Fruit fly (Drosophila melanogaster) whole organism, embryonic: ENCODE data around the gene CG1785.

Experiments
- Blimp-1 ChIP-seq: fragments of 200-800 bp; sonication (Bioruptor generic); optimal IDR thresholded peaks from 3 replicates; lab custom pipeline; 2018; ENCODE audit warnings: missing biosample characterization, missing genetic modification characterization, mild to moderate bottlenecking, moderate library complexity, missing genetic modification reagents
- CG10979 ChIP-seq: fragments of 200-800 bp; sonication (Bioruptor generic); optimal IDR thresholded peaks from 2 replicates; lab custom pipeline; 2018; ENCODE audit warnings: missing biosample characterization, mild to moderate bottlenecking, missing genetic modification characterization, moderate library complexity
- CG11504 ChIP-seq: fragments of 200-800 bp; sonication (Bioruptor generic); optimal IDR thresholded peaks from 3 replicates; lab custom pipeline; 2019; ENCODE audit warnings: missing biosample characterization, mild to moderate bottlenecking, missing genetic modification characterization, moderate library complexity
- CG13424 ChIP-seq: fragments of 200-800 bp; sonication (Bioruptor generic); optimal IDR thresholded peaks from 2 replicates; lab custom pipeline; 2019; ENCODE audit warnings: missing biosample characterization, mild to moderate bottlenecking, missing genetic modification characterization, moderate library complexity
- CG14710 ChIP-seq: fragments of 200-800 bp; sonication (Bioruptor generic); optimal IDR thresholded peaks from 3 replicates; lab custom pipeline; 2019; ENCODE audit warnings: missing biosample characterization, mild to moderate bottlenecking, missing genetic modification characterization, moderate library complexity
- CG14860 ChIP-seq: fragments of 200-800 bp; sonication (Bioruptor generic); IDR thresholded peaks from 3 replicates; pipeline ENCODE4 v1.3.6; 2022; ENCODE audit warnings: missing biosample characterization, missing genetic modification characterization; ENCODE audit not compliant: partially characterized antibody
- CG16813 ChIP-seq: fragments of 200-800 bp; sonication (Bioruptor generic); IDR thresholded peaks from 3 replicates; pipeline ENCODE4 v1.3.6; 2022; ENCODE audit warnings: missing biosample characterization, missing genetic modification characterization; ENCODE audit not compliant: partially characterized antibody
- CG17361 ChIP-seq: fragments of 200-800 bp; sonication (Bioruptor generic); IDR thresholded peaks from 3 replicates; pipeline ENCODE4 v1.3.6; 2022; ENCODE audit warnings: missing biosample characterization, missing genetic modification characterization
- CG1792 ChIP-seq: fragments of 200-800 bp; sonication (Bioruptor generic); optimal IDR thresholded peaks from 2 replicates; lab custom pipeline; 2016; ENCODE audit warnings: missing biosample characterization, missing genetic modification characterization
- CG18262 ChIP-seq: fragments of 200-800 bp; optimal IDR thresholded peaks from 3 replicates; lab custom pipeline; 2019; ENCODE audit warnings: missing biosample characterization, mild to moderate bottlenecking, missing genetic modification characterization, moderate library complexity
- CG18476 ChIP-seq: fragments of 200-800 bp; sonication (Bioruptor generic); optimal IDR thresholded peaks from 2 replicates; lab custom pipeline; 2016; ENCODE audit warnings: missing biosample characterization, mild to moderate bottlenecking, missing genetic modification characterization
- CG2678 ChIP-seq: fragments of 200-800 bp; sonication (Bioruptor generic); optimal IDR thresholded peaks from 3 replicates; lab custom pipeline; 2019; ENCODE audit warnings: missing biosample characterization, mild to moderate bottlenecking, missing genetic modification characterization, moderate library complexity
- CG2712 ChIP-seq: fragments of 200-800 bp; optimal IDR thresholded peaks from 3 replicates; lab custom pipeline; 2019; ENCODE audit warnings: missing biosample characterization, mild to moderate bottlenecking, missing genetic modification characterization, moderate library complexity
- CG31441 ChIP-seq: fragments of 200-800 bp; sonication (Bioruptor generic); IDR thresholded peaks from 2 replicates; pipeline ENCODE4 v1.3.6; 2022; ENCODE audit warnings: missing biosample characterization, missing genetic modification characterization
- CG3163 ChIP-seq: fragments of 200-800 bp; sonication (Bioruptor generic); optimal IDR thresholded peaks from 3 replicates; lab custom pipeline; 2016; ENCODE audit warnings: missing biosample characterization, missing genetic modification characterization
- CG6791 ChIP-seq: fragments of 200-800 bp; sonication (Bioruptor generic); IDR thresholded peaks from 3 replicates; pipeline ENCODE4 v1.3.6; 2022; ENCODE audit warnings: missing biosample characterization, missing genetic modification characterization; ENCODE audit not compliant: partially characterized antibody
- CG7839 ChIP-seq: fragments of 200-800 bp; sonication (Bioruptor generic); optimal IDR thresholded peaks from 3 replicates; lab custom pipeline; 2018; ENCODE audit warnings: missing biosample characterization, mild to moderate bottlenecking, missing genetic modification characterization, moderate library complexity
- CkIIα-i1 ChIP-seq: fragments of 200-800 bp; sonication (Bioruptor generic); IDR thresholded peaks from 2 replicates; pipeline ENCODE4 v1.3.6; 2022; ENCODE audit warnings: missing biosample characterization, missing genetic modification characterization
- D ChIP-seq, 2 experiments: fragments of 200-800 bp in 1 of 2; fragments of >200 bp in 1 of 2; sonication (Bioruptor generic) in 1 of 2; optimal IDR thresholded peaks; 2 replicates in 1 of 2; 3 replicates in 1 of 2; lab custom pipeline; 2017; ENCODE audit warnings: mild to moderate bottlenecking in 1 of 2, missing biosample characterization in 1 of 2, missing genetic modification characterization in 1 of 2, missing genetic modification reagents in 1 of 2
- D19A ChIP-seq: fragments of 200-800 bp; optimal IDR thresholded peaks from 3 replicates; lab custom pipeline; 2019; ENCODE audit warnings: missing biosample characterization, mild to moderate bottlenecking, missing genetic modification characterization, moderate library complexity
- D19B ChIP-seq: fragments of 200-800 bp; sonication (Bioruptor generic); optimal IDR thresholded peaks from 2 replicates; lab custom pipeline; 2017; ENCODE audit warnings: missing biosample characterization, mild to moderate bottlenecking, missing genetic modification characterization
- Drgx ChIP-seq: fragments of 200-800 bp; sonication (Bioruptor generic); IDR thresholded peaks from 2 replicates; pipeline ENCODE4 v1.3.6; 2022; ENCODE audit warnings: missing biosample characterization, missing genetic modification characterization
- HLH4C ChIP-seq: fragments of 200-800 bp; sonication (Bioruptor generic); IDR thresholded peaks from 3 replicates; pipeline ENCODE4 v1.3.6; 2022; ENCODE audit warnings: missing biosample characterization, missing genetic modification characterization; ENCODE audit not compliant: partially characterized antibody
- Hr51 ChIP-seq, 2 experiments: fragments of 200-800 bp; sonication (Bioruptor generic); optimal IDR thresholded peaks; 2 replicates in 1 of 2; 3 replicates in 1 of 2; lab custom pipeline; 2016 to 2018; ENCODE audit warnings: missing biosample characterization in 2 of 2, missing genetic modification characterization in 2 of 2, mild to moderate bottlenecking in 1 of 2, moderate library complexity in 1 of 2
- Oli ChIP-seq: fragments of 200-800 bp; sonication (Bioruptor generic); optimal IDR thresholded peaks from 2 replicates; lab custom pipeline; 2018; ENCODE audit warnings: missing biosample characterization, mild to moderate bottlenecking, missing genetic modification characterization, moderate library complexity
- Rfx ChIP-seq: fragments of 200-800 bp; sonication (Bioruptor generic); IDR thresholded peaks from 2 replicates; pipeline ENCODE4 v1.3.6; 2022; ENCODE audit warnings: missing biosample characterization, missing genetic modification characterization
- Sox100B ChIP-seq: fragments of 200-800 bp; sonication (Bioruptor generic); optimal IDR thresholded peaks from 3 replicates; lab custom pipeline; 2018; ENCODE audit warnings: missing biosample characterization, mild to moderate bottlenecking, missing genetic modification characterization
- Sox102F ChIP-seq: fragments of 200-800 bp; sonication (Bioruptor generic); optimal IDR thresholded peaks from 2 replicates; lab custom pipeline; 2018; ENCODE audit warnings: missing biosample characterization, mild to moderate bottlenecking, missing genetic modification characterization, moderate library complexity
- Ssrp ChIP-seq: fragments of 200-800 bp; sonication (Bioruptor generic); optimal IDR thresholded peaks from 2 replicates; lab custom pipeline; 2018; ENCODE audit warnings: missing biosample characterization, mild to moderate bottlenecking, missing genetic modification characterization, moderate library complexity
- Taf1 ChIP-seq: fragments of 200-800 bp; sonication (Bioruptor generic); IDR thresholded peaks from 2 replicates; pipeline ENCODE4 v1.3.6; 2022; ENCODE audit warnings: missing biosample characterization, missing genetic modification characterization
- bbx ChIP-seq: fragments of 200-800 bp; sonication (Bioruptor generic); IDR thresholded peaks from 2 replicates; pipeline ENCODE4 v1.3.6; 2022; ENCODE audit warnings: missing biosample characterization, missing genetic modification characterization; ENCODE audit not compliant: partially characterized antibody
- bsh ChIP-seq, 2 experiments: fragments of 200-800 bp; sonication (Bioruptor generic); optimal IDR thresholded peaks; 2 replicates each; lab custom pipeline; 2017 to 2018; ENCODE audit warnings: mild to moderate bottlenecking in 2 of 2, missing biosample characterization in 2 of 2, missing genetic modification characterization in 2 of 2, moderate library complexity in 1 of 2
- chif ChIP-seq, 2 experiments: fragments of 200-800 bp; sonication (Bioruptor generic); optimal IDR thresholded peaks; 3 replicates each; lab custom pipeline; 2016; ENCODE audit warnings: missing biosample characterization in 2 of 2, missing genetic modification characterization in 2 of 2
- croc ChIP-seq: fragments of 200-800 bp; sonication (Bioruptor generic); conservative IDR thresholded peaks from 3 replicates; pipeline ENCODE4 v1.3.6; 2022; ENCODE audit warnings: missing biosample characterization, missing genetic modification characterization
- dm ChIP-seq: fragments of 200-800 bp; sonication (Bioruptor generic); optimal IDR thresholded peaks from 3 replicates; lab custom pipeline; 2016; ENCODE audit warnings: missing biosample characterization, missing genetic modification characterization
- dmrt99B ChIP-seq: fragments of 200-800 bp; sonication (Bioruptor generic); optimal IDR thresholded peaks from 2 replicates; lab custom pipeline; 2018; ENCODE audit warnings: missing biosample characterization, mild to moderate bottlenecking, missing genetic modification characterization, moderate library complexity
- gem ChIP-seq: fragments of 200-800 bp; sonication (Bioruptor generic); optimal IDR thresholded peaks from 2 replicates; lab custom pipeline; 2019; ENCODE audit warnings: missing biosample characterization, mild to moderate bottlenecking, missing genetic modification characterization, moderate library complexity
- grau ChIP-seq: fragments of 200-800 bp; optimal IDR thresholded peaks from 3 replicates; lab custom pipeline; 2019; ENCODE audit warnings: missing biosample characterization, mild to moderate bottlenecking, missing genetic modification characterization, moderate library complexity
- grn ChIP-seq: fragments of 200-800 bp; sonication (Bioruptor generic); optimal IDR thresholded peaks from 3 replicates; lab custom pipeline; 2017; ENCODE audit warnings: missing biosample characterization, missing genetic modification characterization
- inv ChIP-seq: fragments of 200-800 bp; sonication (Bioruptor generic); IDR thresholded peaks from 2 replicates; pipeline ENCODE4 v1.3.6; 2022; ENCODE audit warnings: missing biosample characterization, missing genetic modification characterization; ENCODE audit not compliant: partially characterized antibody
- mld ChIP-seq: fragments of 200-800 bp; sonication (Bioruptor generic); IDR thresholded peaks from 3 replicates; pipeline ENCODE4 v1.3.6; 2022; ENCODE audit warnings: missing biosample characterization, missing genetic modification characterization; ENCODE audit not compliant: partially characterized antibody
- nmo ChIP-seq: fragments of 200-800 bp; sonication (Bioruptor generic); optimal IDR thresholded peaks from 2 replicates; lab custom pipeline; 2018; ENCODE audit warnings: missing biosample characterization, mild to moderate bottlenecking, missing genetic modification characterization, moderate library complexity
- phol ChIP-seq: fragments of 200-800 bp; sonication (Bioruptor generic); optimal IDR thresholded peaks from 3 replicates; lab custom pipeline; 2018; ENCODE audit warnings: missing biosample characterization, mild to moderate bottlenecking, missing genetic modification characterization, moderate library complexity
- row ChIP-seq: fragments of 200-800 bp; sonication (Bioruptor generic); IDR thresholded peaks from 3 replicates; pipeline ENCODE4 v1.3.6; 2022; ENCODE audit warnings: missing biosample characterization, missing genetic modification characterization
- vnd ChIP-seq: fragments of 200-800 bp; sonication (Bioruptor generic); IDR thresholded peaks from 3 replicates; pipeline ENCODE4 v1.3.6; 2022; ENCODE audit warnings: missing biosample characterization, missing genetic modification characterization; ENCODE audit not compliant: partially characterized antibody

The CG1785 gene

DNA sequence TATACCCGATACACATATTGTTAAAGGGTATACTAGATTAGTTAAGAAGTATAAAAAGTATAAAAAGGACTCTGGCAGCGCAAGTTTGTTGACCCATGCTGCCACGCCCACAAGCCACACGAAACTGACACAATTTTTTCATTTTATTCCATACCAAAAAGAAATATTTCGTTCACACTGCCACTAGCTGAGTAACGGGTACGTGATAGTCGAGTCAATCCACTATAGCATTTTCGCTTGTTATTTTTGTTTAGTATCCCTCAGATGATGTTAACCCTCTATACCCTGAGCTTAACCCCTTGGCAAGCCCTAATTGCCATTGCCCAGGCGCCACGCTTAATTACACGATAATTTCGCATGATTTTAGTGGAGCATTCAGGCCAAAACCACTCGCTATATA is 32.2 kb downstream of the CG1785 start:
- 0 out of 3 replicates have a peak, but pooled peaks have one; percentile 46 for TF ChIP-seq mld
- 0 out of 3 replicates have a peak, but pooled peaks have one; percentile 56 for TF ChIP-seq CG6791 (GFP tag; lab: Robert Waterston, UW)
- TF ChIP-seq inv (GFP tag; lab: Robert Waterston, UW), result peak; percentile 15; the same call in 1 of the 2 replicates
- TF ChIP-seq vnd (GFP tag; lab: Robert Waterston, UW), result 0 out of 3 replicates have a peak, but pooled peaks have one; percentile 31
- 0 out of 3 replicates have a peak, but pooled peaks have one; percentile 24 for TF ChIP-seq CG14860 (GFP tag; lab: Robert Waterston, UW)
- no peak for TF ChIP-seq Taf1 (GFP tag; lab: Robert Waterston, UW)
- TF ChIP-seq dm, result no peak
- TF ChIP-seq HLH4C (GFP tag; lab: Robert Waterston, UW), result peak; percentile 57; the same call in 2 of the 3 replicates
- peak; percentile 52 for TF ChIP-seq CG16813 (GFP tag; lab: Robert Waterston, UW)
- TF ChIP-seq, all 482 proteins: peak for 7

dm6 chrX:8747627-8748026 is 32.9 kb downstream of the CG1785 start:
- TF ChIP-seq CG3163 (GFP tag; lab: Kevin White, UChicago), result no peak
- peak; percentile 42 for TF ChIP-seq nmo
- TF ChIP-seq CG17361 (GFP tag; lab: Robert Waterston, UW), result 0 out of 3 replicates have a peak, but pooled peaks have one; percentile 16
- TF ChIP-seq CG11504, result peak; percentile 21
- TF ChIP-seq Sox100B, result peak; percentile 22
- peak; percentile 36 for TF ChIP-seq dmrt99B (tag; lab: Kevin White, UChicago)
- peak; percentile 6 for TF ChIP-seq Oli
- peak; percentile 14 for TF ChIP-seq Ssrp (tag; lab: Kevin White, UChicago)
- TF ChIP-seq phol (tag; lab: Kevin White, UChicago), result peak; percentile 15
- TF ChIP-seq grau, result peak; percentile 13
- peak; percentile 36 for TF ChIP-seq CG2712 (tag; lab: Kevin White, UChicago)
- no peak for TF ChIP-seq Rfx
- TF ChIP-seq gem (tag; lab: Kevin White, UChicago), result peak; percentile 47
- TF ChIP-seq CG2678, result peak; percentile 20
- TF ChIP-seq D19A (tag; lab: Kevin White, UChicago), result peak; percentile 2
- no peak for TF ChIP-seq chif (GFP tag; optimal IDR thresholded peaks at IDR 0.05; lab: Kevin White, UChicago)
- TF ChIP-seq CkIIα-i1, result no peak
- TF ChIP-seq bbx (GFP tag; lab: Robert Waterston, UW), result no peak
- TF ChIP-seq Sox102F (GFP tag; lab: Kevin White, UChicago), result peak; percentile 1
- TF ChIP-seq CG18262 (tag; lab: Kevin White, UChicago), result peak; percentile 45
- 0 out of 3 replicates have a peak, but pooled peaks have one; percentile 16 for TF ChIP-seq row (GFP tag; lab: Robert Waterston, UW)
- TF ChIP-seq CG1792, result no peak
- peak; percentile 11 for TF ChIP-seq grn (GFP tag; lab: Kevin White, UChicago)
- TF ChIP-seq bsh (GFP tag; optimal IDR thresholded peaks at IDR 0.05; lab: Kevin White, UChicago), result peak in 1 of 2 experiments; percentile 38
- TF ChIP-seq Drgx (GFP tag; lab: Robert Waterston, UW), result 0 out of 2 replicates have a peak, but pooled peaks have one; percentile 17
- 0 out of 2 replicates have a peak, but pooled peaks have one; percentile 20 for TF ChIP-seq CG31441 (GFP tag; lab: Robert Waterston, UW)
- peak; percentile 32 for TF ChIP-seq CG10979 (tag; lab: Kevin White, UChicago)
- TF ChIP-seq croc (GFP tag; lab: Robert Waterston, UW), result 0 out of 3 replicates have a peak, but pooled peaks have one; percentile 14
- TF ChIP-seq Hr51 (GFP tag; optimal IDR thresholded peaks at IDR 0.05; lab: Kevin White, UChicago), result peak in 1 of 2 experiments; percentile 12
- TF ChIP-seq D (optimal IDR thresholded peaks at IDR 0.05; lab: Kevin White, UChicago), result no peak
- no peak for TF ChIP-seq D (GFP tag; optimal IDR thresholded peaks at IDR 0.05; lab: Kevin White, UChicago)
- TF ChIP-seq Blimp-1 (GFP tag; lab: Kevin White, UChicago), result peak; percentile 15
- TF ChIP-seq D19B, result peak; percentile 7
- no peak for TF ChIP-seq CG18476 (GFP tag; lab: Kevin White, UChicago)
- TF ChIP-seq CG13424 (tag; lab: Kevin White, UChicago), result peak; percentile 16
- peak; percentile 23 for TF ChIP-seq CG7839 (tag; lab: Kevin White, UChicago)
- TF ChIP-seq CG14710, result peak; percentile 12
